Fruit fly (Drosophila melanogaster) whole organism, pupa: Measurements from ENCODE around the gene Coq4.

ENCODE experiments used
- CG10348 ChIP-seq: fragments of 200-800 bp; sonication (Bioruptor generic); IDR thresholded peaks from 2 replicates; pipeline ENCODE4 v1.3.6; 2022; ENCODE audit warnings: missing biosample characterization, missing genetic modification characterization
- CG14655 ChIP-seq: fragments of 200-800 bp; sonication (Bioruptor generic); optimal IDR thresholded peaks from 3 replicates; lab custom pipeline; 2017; ENCODE audit warnings: mild to moderate bottlenecking, missing biosample characterization, missing genetic modification reagents, missing genetic modification characterization
- CG15710 ChIP-seq: fragments of 200-800 bp; sonication (Bioruptor generic); optimal IDR thresholded peaks from 2 replicates; lab custom pipeline; 2018; ENCODE audit warnings: missing biosample characterization, mild to moderate bottlenecking, missing genetic modification characterization, moderate library complexity
- CG4496 ChIP-seq: fragments of 200-800 bp; sonication (Bioruptor generic); IDR thresholded peaks from 3 replicates; pipeline ENCODE4 v1.3.6; 2022; ENCODE audit warnings: missing biosample characterization, missing genetic modification characterization
- CG8159 ChIP-seq: fragments of 200-800 bp; sonication (Bioruptor generic); optimal IDR thresholded peaks from 3 replicates; lab custom pipeline; 2018; ENCODE audit warnings: missing biosample characterization, mild to moderate bottlenecking, missing genetic modification characterization, moderate library complexity
- Pif1B ChIP-seq: fragments of 200-800 bp; sonication (Bioruptor generic); optimal IDR thresholded peaks from 3 replicates; lab custom pipeline; 2016; ENCODE audit warnings: missing biosample characterization, missing genetic modification characterization
- Snoo ChIP-seq: fragments of 200-800 bp; sonication (Bioruptor generic); optimal IDR thresholded peaks from 3 replicates; lab custom pipeline; 2017; ENCODE audit warnings: missing biosample characterization, mild to moderate bottlenecking, missing genetic modification characterization, inconsistent platforms
- fd96Ca ChIP-seq: fragments of 200-800 bp; sonication (Bioruptor generic); IDR thresholded peaks from 3 replicates; pipeline ENCODE4 v1.3.6; 2022; ENCODE audit warnings: missing biosample characterization, missing genetic modification characterization
- rn ChIP-seq: fragments of 200-800 bp; sonication (Bioruptor generic); IDR thresholded peaks from 2 replicates; pipeline ENCODE4 v1.3.6; 2022; ENCODE audit warnings: missing biosample characterization, missing genetic modification characterization

DNA sequence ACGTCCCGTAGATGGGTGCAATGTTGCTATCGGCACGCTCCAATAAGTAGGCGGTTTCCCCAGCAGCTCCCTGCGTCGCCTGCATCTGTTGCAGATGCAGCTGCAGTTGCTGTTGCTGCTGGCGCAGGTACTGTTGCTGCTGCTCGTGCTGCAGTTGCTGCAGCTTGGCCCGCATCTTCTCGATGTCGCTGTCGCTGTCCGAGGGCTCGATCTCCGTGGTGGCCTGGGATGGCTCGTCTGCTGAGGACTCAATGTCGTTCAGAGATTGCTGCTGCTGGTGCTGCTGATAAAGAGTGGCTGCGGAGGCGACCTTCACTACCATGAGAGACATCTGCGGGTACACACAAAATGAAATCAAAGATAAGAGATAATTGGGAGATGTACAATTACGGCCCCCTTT, 51.4 kb downstream of the Coq4 start:
- TF ChIP-seq CG4496 (no peak), CG14655 (GFP tag; lab: Kevin White, UChicago) (no peak), Snoo (tag; lab: Kevin White, UChicago) (no peak), CG15710 (tag; lab: Kevin White, UChicago) (no peak), CG8159 (tag; lab: Kevin White, UChicago) (no peak), rn (GFP tag; lab: Robert Waterston, UW) (no peak), Pif1B (no peak), CG10348 (GFP tag; lab: Robert Waterston, UW) (no peak), fd96Ca (no peak)
